Worm (Caenorhabditis elegans): ENCODE measurements around the gene glb-14.

Gene glb-14

ce11 chrV:15515365-15515764, 29.4 kb downstream of the glb-14 start (continued):
- TF ChIP-seq pha-4 (GFP tag; IDR thresholded peaks at IDR 0.05): no peak
- no peak for TF ChIP-seq pha-4 (tag; optimal IDR thresholded peaks at IDR 0.05)
- TF ChIP-seq nhr-10 (tag; optimal IDR thresholded peaks at IDR 0.05): no peak
- TF ChIP-seq snpc-1.2 (GFP tag; IDR thresholded peaks at IDR 0.05): no peak
- no peak for TF ChIP-seq nhr-28 (tag; optimal IDR thresholded peaks at IDR 0.05)
- no peak for TF ChIP-seq ztf-11 (tag; optimal IDR thresholded peaks at IDR 0.05)
- TF ChIP-seq lin-1 (GFP tag; IDR thresholded peaks at IDR 0.05): no peak; the same call in 1 of the 2 replicates
- no peak for TF ChIP-seq arid-1 (GFP tag; conservative IDR thresholded peaks at IDR 0.05)
- no peak for TF ChIP-seq lin-38 (GFP tag; IDR thresholded peaks at IDR 0.05)
- no peak for TF ChIP-seq ztf-7 (tag; optimal IDR thresholded peaks at IDR 0.05)
- TF ChIP-seq lim-7 (GFP tag; IDR thresholded peaks at IDR 0.05): peak; percentile 52; the same call in 1 of the 2 replicates
- no peak for TF ChIP-seq ceh-44 (GFP tag; IDR thresholded peaks at IDR 0.05)
- TF ChIP-seq vab-7 (GFP tag; IDR thresholded peaks at IDR 0.05): peak; percentile 59
- no peak for TF ChIP-seq zag-1 (tag; optimal IDR thresholded peaks at IDR 0.05)
- peak; percentile 52; the same call in 1 of the 2 replicates for TF ChIP-seq madf-9 (GFP tag; conservative IDR thresholded peaks at IDR 0.05)
- TF ChIP-seq mxl-3 (GFP tag; optimal IDR thresholded peaks at IDR 0.05): no peak
- TF ChIP-seq lin-29 (GFP tag; IDR thresholded peaks at IDR 0.05): no peak
- no peak for TF ChIP-seq ZK546.5 (tag; optimal IDR thresholded peaks at IDR 0.05)
- TF ChIP-seq lin-15B (tag; optimal IDR thresholded peaks at IDR 0.05): no peak
- peak; percentile 36; the same call in 1 of the 2 replicates for TF ChIP-seq T26A8.4 (GFP tag; IDR thresholded peaks at IDR 0.05)
- TF ChIP-seq fkh-10 (GFP tag; optimal IDR thresholded peaks at IDR 0.05): no peak
- no peak for TF ChIP-seq lin-13 (GFP tag; optimal IDR thresholded peaks at IDR 0.05)
- TF ChIP-seq ama-1 (optimal IDR thresholded peaks at IDR 0.05): no peak
- no peak for TF ChIP-seq daf-19 (GFP tag; conservative IDR thresholded peaks at IDR 0.05)
- no peak for TF ChIP-seq nhr-77 (tag; optimal IDR thresholded peaks at IDR 0.05)
- no peak for TF ChIP-seq F44E2.7 (GFP tag; IDR thresholded peaks at IDR 0.05)
- 0 out of 2 replicates have a peak, but pooled peaks have one; percentile 14 for TF ChIP-seq set-16 (GFP tag; IDR thresholded peaks at IDR 0.05)
- no peak for TF ChIP-seq spr-3 (GFP tag; optimal IDR thresholded peaks at IDR 0.05)
- TF ChIP-seq egl-27 (tag; optimal IDR thresholded peaks at IDR 0.05): no peak
- peak; percentile 57; the same call in 1 of the 2 replicates for TF ChIP-seq hmg-1.1 (GFP tag; IDR thresholded peaks at IDR 0.05)
- no peak for TF ChIP-seq zfp-3 (GFP tag; conservative IDR thresholded peaks at IDR 0.05)
- TF ChIP-seq ceh-20 (GFP tag; IDR thresholded peaks at IDR 0.05): no peak
- no peak for TF ChIP-seq mdt-29 (GFP tag; IDR thresholded peaks at IDR 0.05)
- no peak for TF ChIP-seq ctbp-1 (GFP tag; IDR thresholded peaks at IDR 0.05)
- TF ChIP-seq lin-39 (tag; optimal IDR thresholded peaks at IDR 0.05): no peak
- no peak for TF ChIP-seq fos-1 (tag; optimal IDR thresholded peaks at IDR 0.05)
- TF ChIP-seq mes-2 (tag; optimal IDR thresholded peaks at IDR 0.05; ENCODE audit: poor library complexity, severe bottlenecking): peak; percentile 34
- TF ChIP-seq gei-8 (GFP tag; optimal IDR thresholded peaks at IDR 0.05): no peak
- no peak for TF ChIP-seq snpc-4 (tag; optimal IDR thresholded peaks at IDR 0.05)
- TF ChIP-seq dmd-8 (GFP tag; IDR thresholded peaks at IDR 0.05): no peak
- TF ChIP-seq attf-4 (tag; optimal IDR thresholded peaks at IDR 0.05): no peak
- TF ChIP-seq dve-1 (tag; optimal IDR thresholded peaks at IDR 0.05; ENCODE audit: insufficient read depth): peak; percentile 34
- TF ChIP-seq zip-2 (tag; optimal IDR thresholded peaks at IDR 0.05): no peak
- no peak for TF ChIP-seq sdz-12 (GFP tag; optimal IDR thresholded peaks at IDR 0.05)
- TF ChIP-seq hif-1 (tag; optimal IDR thresholded peaks at IDR 0.05): no peak
- TF ChIP-seq zip-11 (GFP tag; IDR thresholded peaks at IDR 0.05): no peak
- TF ChIP-seq duxl-1 (tag; optimal IDR thresholded peaks at IDR 0.05; ENCODE audit: poor library complexity): no peak
- no peak for TF ChIP-seq lsy-2 (tag; optimal IDR thresholded peaks at IDR 0.05)
- TF ChIP-seq hlh-11 (tag; optimal IDR thresholded peaks at IDR 0.05): peak; percentile 7
- TF ChIP-seq skn-1 (tag; optimal IDR thresholded peaks at IDR 0.05): no peak
- TF ChIP-seq lir-3 (tag; optimal IDR thresholded peaks at IDR 0.05): no peak
- TF ChIP-seq php-3 (GFP tag; IDR thresholded peaks at IDR 0.05): no peak
